Fruit fly (Drosophila melanogaster): ENCODE results near the gene Upf1.

- TF ChIP-seq jim (GFP tag; optimal IDR thresholded peaks at IDR 0.05) (no peak), lola (GFP tag; optimal IDR thresholded peaks at IDR 0.05) (no peak), tai (GFP tag; optimal IDR thresholded peaks at IDR 0.05) (no peak), Hr83 (GFP tag; optimal IDR thresholded peaks at IDR 0.05; ENCODE audit: poor library complexity, severe bottlenecking) (no peak), dmrt93B (GFP tag; optimal IDR thresholded peaks at IDR 0.05) (no peak), br (GFP tag; optimal IDR thresholded peaks at IDR 0.05) (no peak), usp (GFP tag; optimal IDR thresholded peaks at IDR 0.05) (no peak), ey (GFP tag; optimal IDR thresholded peaks at IDR 0.05) (no peak), N (GFP tag; optimal IDR thresholded peaks at IDR 0.05) (no peak), sage (GFP tag; optimal IDR thresholded peaks at IDR 0.05) (no peak), foxo (GFP tag; optimal IDR thresholded peaks at IDR 0.05) (no peak)
Measured at dm6 chrX:11893643-11894042, 11.5 kb downstream of the Upf1 start, which contains the start of gene wisp.

Measured in whole organism, wandering third instar larva.